Worm (Caenorhabditis elegans) whole organism, L4 larva: ENCODE data around the gene rps-14.

Source experiments
- F10B5.3 ChIP-seq: sonication (generic microtip); optimal IDR thresholded peaks from 2 replicates; lab custom pipeline; 2016; ENCODE audit warnings: mild to moderate bottlenecking, missing genetic modification characterization, missing compliant biosample characterization
- F26F4.8 ChIP-seq: fragments of 200-800 bp; sonication (Bioruptor generic); conservative IDR thresholded peaks from 2 replicates; pipeline ENCODE4 v1.3.6; 2022; ENCODE audit warnings: missing genetic modification characterization, missing compliant biosample characterization
- F49E8.2 ChIP-seq: sonication (generic microtip); optimal IDR thresholded peaks from 2 replicates; lab custom pipeline; 2016; ENCODE audit warnings: missing compliant biosample characterization, mild to moderate bottlenecking, missing genetic modification characterization, borderline replicate concordance
- R02D3.7 ChIP-seq: fragments of 150-350 bp; sonication (generic microtip); optimal IDR thresholded peaks from 3 replicates; lab custom pipeline; 2014; ENCODE audit warnings: missing biosample characterization, missing genetic modification characterization
- T20F7.1 ChIP-seq: fragments of 200-800 bp; sonication (Bioruptor generic); optimal IDR thresholded peaks from 2 replicates; lab custom pipeline; 2018; ENCODE audit warnings: mild to moderate bottlenecking, missing genetic modification characterization, missing compliant biosample characterization
- T26A8.4 ChIP-seq: fragments of 200-800 bp; sonication (Bioruptor generic); IDR thresholded peaks from 2 replicates; pipeline ENCODE4 v1.3.6; 2022; ENCODE audit warnings: missing genetic modification characterization, missing compliant biosample characterization
- Y48G9A.11 ChIP-seq: fragments of 200-800 bp; sonication (Bioruptor generic); IDR thresholded peaks from 2 replicates; pipeline ENCODE4 v1.3.6; 2022; ENCODE audit warnings: missing genetic modification reagents, missing genetic modification characterization, missing compliant biosample characterization
- Y75B8A.6 ChIP-seq: fragments of 200-800 bp; sonication (Bioruptor generic); IDR thresholded peaks from 2 replicates; pipeline ENCODE4 v1.3.6; 2022; ENCODE audit warnings: missing genetic modification reagents, missing genetic modification characterization, missing compliant biosample characterization
- ZK546.5 ChIP-seq, 2 experiments: sonication (generic microtip); optimal IDR thresholded peaks; 2 replicates each; lab custom pipeline; 2017; ENCODE audit warnings: missing biosample characterization in 2 of 2, missing genetic modification characterization in 2 of 2
- aha-1 ChIP-seq: fragments of 150-350 bp; peaks from one replicate; lab custom pipeline; 2014; ENCODE audit warnings: missing biosample characterization, missing genetic modification characterization
- aly-2 ChIP-seq: sonication (generic microtip); optimal IDR thresholded peaks from 2 replicates; lab custom pipeline; 2018; ENCODE audit warnings: missing biosample characterization, missing genetic modification characterization
- arid-1 ChIP-seq: fragments of 200-800 bp; sonication (Bioruptor generic); conservative IDR thresholded peaks from 2 replicates; pipeline ENCODE4 v1.3.6; 2022; ENCODE audit warnings: missing genetic modification reagents, missing genetic modification characterization, missing compliant biosample characterization
- attf-4 ChIP-seq: sonication (generic microtip); optimal IDR thresholded peaks from 3 replicates; lab custom pipeline; 2017; ENCODE audit warnings: missing biosample characterization, missing genetic modification characterization
- ceh-32 ChIP-seq: sonication (generic microtip); optimal IDR thresholded peaks from 2 replicates; lab custom pipeline; 2016; ENCODE audit warnings: mild to moderate bottlenecking, missing genetic modification characterization, missing compliant biosample characterization; ENCODE audit not compliant: poor library complexity
- ceh-62 ChIP-seq: sonication (generic microtip); optimal IDR thresholded peaks from 2 replicates; lab custom pipeline; 2017; ENCODE audit warnings: missing biosample characterization, missing genetic modification characterization
- ctbp-1 ChIP-seq: fragments of 200-800 bp; sonication (Bioruptor generic); IDR thresholded peaks from 2 replicates; pipeline ENCODE4 v1.3.6; 2022; ENCODE audit warnings: missing genetic modification reagents, missing genetic modification characterization, missing compliant biosample characterization
- daf-16 ChIP-seq, 3 experiments: sonication (generic microtip); optimal IDR thresholded peaks; 2 replicates each; lab custom pipeline; 2016 to 2017; ENCODE audit warnings: missing genetic modification characterization in 3 of 3, missing genetic modification reagents in 3 of 3, mild to moderate bottlenecking in 2 of 3, missing compliant biosample characterization in 2 of 3, missing biosample characterization in 1 of 3, moderate library complexity in 1 of 3
- dve-1 ChIP-seq: sonication (generic microtip); optimal IDR thresholded peaks from 2 replicates; lab custom pipeline; 2017; ENCODE audit warnings: antibody characterized with exemption, mild to moderate bottlenecking, missing genetic modification characterization, missing compliant biosample characterization; ENCODE audit not compliant: insufficient read depth
- egl-27 ChIP-seq: sonication (generic microtip); optimal IDR thresholded peaks from 3 replicates; lab custom pipeline; 2017; ENCODE audit warnings: missing biosample characterization, missing genetic modification reagents, missing genetic modification characterization
- egl-43 ChIP-seq: fragments of 200-800 bp; sonication (Bioruptor generic); IDR thresholded peaks from 2 replicates; pipeline ENCODE4 v1.3.6; 2022; ENCODE audit warnings: missing genetic modification reagents, missing genetic modification characterization, missing compliant biosample characterization
- fkh-10 ChIP-seq: fragments of 150-350 bp; optimal IDR thresholded peaks from 2 replicates; lab custom pipeline; 2014; ENCODE audit warnings: missing biosample characterization, missing genetic modification reagents, missing genetic modification characterization
- gei-8 ChIP-seq: fragments of 200-800 bp; sonication (Bioruptor generic); optimal IDR thresholded peaks from 2 replicates; lab custom pipeline; 2018; ENCODE audit warnings: mild to moderate bottlenecking, missing genetic modification characterization, missing compliant biosample characterization
- hlh-30 ChIP-seq: sonication (generic microtip); optimal IDR thresholded peaks from 2 replicates; lab custom pipeline; 2017; ENCODE audit warnings: antibody characterized with exemption, mild to moderate bottlenecking, missing genetic modification characterization, missing compliant biosample characterization; ENCODE audit not compliant: insufficient read depth
- hmg-1.1 ChIP-seq: fragments of 200-800 bp; sonication (Bioruptor generic); IDR thresholded peaks from 2 replicates; pipeline ENCODE4 v1.3.6; 2022; ENCODE audit warnings: missing genetic modification reagents, missing genetic modification characterization, missing compliant biosample characterization
- jun-1 ChIP-seq: fragments of 150-350 bp; optimal IDR thresholded peaks from 2 replicates; lab custom pipeline; 2014; ENCODE audit warnings: missing biosample characterization, missing genetic modification reagents, missing genetic modification characterization
- lin-1 ChIP-seq: fragments of 200-800 bp; sonication (Bioruptor generic); IDR thresholded peaks from 2 replicates; pipeline ENCODE4 v1.3.6; 2022; ENCODE audit warnings: missing genetic modification reagents, missing genetic modification characterization, missing compliant biosample characterization
- lin-13 ChIP-seq: fragments of 150-350 bp; optimal IDR thresholded peaks from 2 replicates; lab custom pipeline; 2014; ENCODE audit warnings: missing biosample characterization, missing genetic modification reagents, missing genetic modification characterization
- lin-15B ChIP-seq: fragments of 150-350 bp; sonication (generic microtip); optimal IDR thresholded peaks from 3 replicates; lab custom pipeline; 2014; ENCODE audit warnings: missing biosample characterization, missing genetic modification characterization
- lin-39 ChIP-seq: fragments of 150-350 bp; optimal IDR thresholded peaks from 2 replicates; lab custom pipeline; 2014; ENCODE audit warnings: missing biosample characterization, missing genetic modification reagents, missing genetic modification characterization
- madf-9 ChIP-seq: fragments of 200-800 bp; sonication (Bioruptor generic); conservative IDR thresholded peaks from 2 replicates; pipeline ENCODE4 v1.3.6; 2022; ENCODE audit warnings: missing genetic modification reagents, missing genetic modification characterization, missing compliant biosample characterization
- mep-1 ChIP-seq: fragments of 150-350 bp; sonication (generic microtip); optimal IDR thresholded peaks from 3 replicates; lab custom pipeline; 2014; ENCODE audit warnings: missing biosample characterization, missing genetic modification characterization
- mxl-2 ChIP-seq: fragments of 200-800 bp; sonication (Bioruptor generic); conservative IDR thresholded peaks from 2 replicates; pipeline ENCODE4 v1.3.6; 2022; ENCODE audit warnings: missing genetic modification reagents, missing genetic modification characterization, missing compliant biosample characterization
- mxl-3 ChIP-seq: fragments of 200-800 bp; sonication (Bioruptor generic); optimal IDR thresholded peaks from 2 replicates; lab custom pipeline; 2018; ENCODE audit warnings: mild to moderate bottlenecking, missing genetic modification characterization, missing compliant biosample characterization
- nhr-111 ChIP-seq: fragments of 200-800 bp; sonication (Bioruptor generic); optimal IDR thresholded peaks from 2 replicates; lab custom pipeline; 2018; ENCODE audit warnings: mild to moderate bottlenecking, missing genetic modification characterization, missing compliant biosample characterization
- nhr-237 ChIP-seq: sonication (generic microtip); optimal IDR thresholded peaks from 2 replicates; lab custom pipeline; 2017; ENCODE audit warnings: missing biosample characterization, missing genetic modification characterization
- nhr-42 ChIP-seq: fragments of 200-800 bp; sonication (Bioruptor generic); IDR thresholded peaks from 2 replicates; pipeline ENCODE4 v1.3.6; 2022; ENCODE audit warnings: missing genetic modification characterization, missing compliant biosample characterization
- nhr-6 ChIP-seq: fragments of 150-350 bp; optimal IDR thresholded peaks from 2 replicates; lab custom pipeline; 2014; ENCODE audit warnings: missing biosample characterization, missing genetic modification characterization
- pqm-1 ChIP-seq: sonication (generic microtip); optimal IDR thresholded peaks from 2 replicates; lab custom pipeline; 2017; ENCODE audit warnings: missing biosample characterization, missing genetic modification characterization
- set-16 ChIP-seq: fragments of 200-800 bp; sonication (Bioruptor generic); IDR thresholded peaks from 2 replicates; pipeline ENCODE4 v1.3.6; 2022; ENCODE audit warnings: missing genetic modification reagents, missing genetic modification characterization, missing compliant biosample characterization
- skn-1 ChIP-seq: fragments of 150-350 bp; optimal IDR thresholded peaks from 2 replicates; lab custom pipeline; 2014; ENCODE audit warnings: missing biosample characterization, missing genetic modification characterization
- spr-1 ChIP-seq: sonication (generic microtip); optimal IDR thresholded peaks from 2 replicates; lab custom pipeline; 2016; ENCODE audit warnings: mild to moderate bottlenecking, missing genetic modification characterization, missing compliant biosample characterization
- unc-39 ChIP-seq: sonication (generic microtip); optimal IDR thresholded peaks from 2 replicates; lab custom pipeline; 2017; ENCODE audit warnings: missing biosample characterization, missing genetic modification characterization
- zip-11 ChIP-seq: fragments of 200-800 bp; sonication (Bioruptor generic); IDR thresholded peaks from 2 replicates; pipeline ENCODE4 v1.3.6; 2022; ENCODE audit warnings: missing genetic modification characterization, missing compliant biosample characterization
- ztf-7 ChIP-seq: fragments of 150-350 bp; optimal IDR thresholded peaks from 2 replicates; lab custom pipeline; 2014; ENCODE audit warnings: missing biosample characterization, missing genetic modification characterization

Gene rps-14

ce11 chrIII:7153747-7154238 lies 25.6 kb downstream of the rps-14 start, which contains the start of gene ogt-1 (continued):
- TF ChIP-seq ZK546.5 (tag; optimal IDR thresholded peaks at IDR 0.05; lab: Kevin White, UChicago) (no peak), attf-4 (no peak), madf-9 (GFP tag; lab: Robert Waterston, UW) (peak; percentile 25; the same call in 1 of the 2 replicates), Y75B8A.6 (GFP tag; lab: Robert Waterston, UW) (no peak), lin-39 (tag; lab: Kevin White, UChicago) (no peak), T26A8.4 (GFP tag; lab: Robert Waterston, UW) (peak; percentile 80), dve-1 (tag; lab: Kevin White, UChicago) (peak; percentile 89), T20F7.1 (peak; percentile 74), hlh-30 (tag; lab: Kevin White, UChicago) (peak; percentile 88), F26F4.8 (GFP tag; lab: Robert Waterston, UW) (no peak), set-16 (GFP tag; lab: Robert Waterston, UW) (no peak), R02D3.7 (no peak), hmg-1.1 (peak; percentile 82), jun-1 (peak; percentile 65), aly-2 (no peak), gei-8 (no peak), zip-11 (GFP tag; lab: Robert Waterston, UW) (no peak), arid-1 (peak; percentile 57), ztf-7 (tag; lab: Kevin White, UChicago) (no peak), pqm-1 (tag; lab: Kevin White, UChicago) (no peak), nhr-42 (GFP tag; lab: Robert Waterston, UW) (no peak), lin-15B (tag; lab: Kevin White, UChicago) (no peak), aha-1 (tag; lab: Kevin White, UChicago) (peak; percentile 72), egl-43 (GFP tag; lab: Robert Waterston, UW) (no peak), ceh-32 (no peak), egl-27 (no peak), nhr-111 (no peak), nhr-6 (peak; percentile 92), lin-1 (GFP tag; lab: Robert Waterston, UW) (peak; percentile 31; the same call in 1 of the 2 replicates), F10B5.3 (peak; percentile 32), daf-16 (GFP tag; optimal IDR thresholded peaks at IDR 0.05; lab: Kevin White, UChicago) (peak in 1 of 2 experiments; percentile 24), daf-16 (tag; optimal IDR thresholded peaks at IDR 0.05; lab: Kevin White, UChicago) (peak; percentile 82), nhr-237 (tag; lab: Kevin White, UChicago) (no peak), Y48G9A.11 (no peak), spr-1 (peak; percentile 33), F49E8.2 (tag; lab: Kevin White, UChicago) (no peak), unc-39 (no peak), lin-13 (GFP tag; lab: Kevin White, UChicago) (peak; percentile 28), mxl-2 (GFP tag; lab: Robert Waterston, UW) (no peak)

- TF ChIP-seq hmg-1.1 (no peak), ctbp-1 (GFP tag; lab: Robert Waterston, UW) (0 out of 2 replicates have a peak, but pooled peaks have one; percentile 37), skn-1 (no peak), ceh-62 (tag; lab: Kevin White, UChicago) (no peak), zip-11 (GFP tag; lab: Robert Waterston, UW) (no peak), T26A8.4 (GFP tag; lab: Robert Waterston, UW) (0 out of 2 replicates have a peak, but pooled peaks have one; percentile 7), mxl-3 (GFP tag; lab: Kevin White, UChicago) (no peak), fkh-10 (GFP tag; lab: Kevin White, UChicago) (no peak), mep-1 (tag; lab: Kevin White, UChicago) (peak; percentile 2), madf-9 (GFP tag; lab: Robert Waterston, UW) (no peak)
Measured at ce11 chrIII:7152569-7152968, 26.8 kb downstream of the rps-14 start.
